Fruit fly (Drosophila melanogaster) Kc167 (cell line): ENCODE data around the gene CkIIalpha-i3.

ENCODE experiments used
- h ChIP-seq: fragments of >200 bp; optimal IDR thresholded peaks from 3 replicates; lab custom pipeline; 2018; ENCODE audit warnings: missing external identifiers
- insv ChIP-seq: fragments of >200 bp; optimal IDR thresholded peaks from 3 replicates; lab custom pipeline; 2018; ENCODE audit warnings: missing external identifiers
- psq ChIP-seq: fragments of >200 bp; optimal IDR thresholded peaks from 2 replicates; lab custom pipeline; 2017; ENCODE audit warnings: missing external identifiers

- TF ChIP-seq insv (no peak), psq (lab: Kevin White, UChicago) (no peak), h (lab: Kevin White, UChicago) (no peak)
Observed at dm6 chr3L:723654-724461, 13.5 kb upstream of the CkIIalpha-i3 start.
